Worm (Caenorhabditis elegans) whole organism, L4/young adult: Measurements from ENCODE around the gene F02E11.3.

Source experiments
- W03F9.2 ChIP-seq: fragments of 150-350 bp; optimal IDR thresholded peaks from 2 replicates; lab custom pipeline; 2014; ENCODE audit warnings: missing biosample characterization, missing genetic modification characterization
- him-1 ChIP-seq: sonication (generic microtip); optimal IDR thresholded peaks from 2 replicates; lab custom pipeline; 2016; ENCODE audit warnings: missing genotype, missing genetic modification reagents, missing genetic modification characterization, missing compliant biosample characterization

DNA sequence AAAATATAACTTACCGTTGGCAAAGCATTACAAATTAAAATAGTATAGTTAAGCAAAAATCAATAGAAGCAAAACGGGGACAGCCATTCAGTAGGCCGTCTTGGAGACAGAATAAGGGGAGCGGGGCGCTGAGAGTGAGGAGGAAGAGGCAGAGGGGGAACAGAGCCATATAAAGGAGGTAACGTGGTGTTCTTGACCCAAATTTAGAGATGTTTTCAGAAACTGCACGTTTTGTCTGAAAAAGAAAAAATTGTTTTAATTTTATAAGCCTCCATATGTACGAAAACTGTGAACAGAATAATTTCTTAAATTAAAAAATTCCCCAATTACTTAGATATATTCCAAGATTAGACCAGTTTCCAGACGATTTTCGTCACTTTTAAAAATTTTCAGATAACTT, 38.6 kb upstream of the F02E11.3 start, which contains the start of gene F39E9.6:
- TF ChIP-seq him-1 (tag; lab: Kevin White, UChicago), result no peak
- TF ChIP-seq W03F9.2 (tag; lab: Kevin White, UChicago), result no peak
